Worm (Caenorhabditis elegans) whole organism, L4 larva: Measurements from ENCODE around the gene nex-3.

Source experiments
- D1046.2 ChIP-seq: fragments of 200-800 bp; sonication (Bioruptor generic); IDR thresholded peaks from 2 replicates; pipeline ENCODE4 v1.3.6; 2022; ENCODE audit warnings: missing genetic modification characterization, missing compliant biosample characterization
- F26F4.8 ChIP-seq: fragments of 200-800 bp; sonication (Bioruptor generic); conservative IDR thresholded peaks from 2 replicates; pipeline ENCODE4 v1.3.6; 2022; ENCODE audit warnings: missing genetic modification characterization, missing compliant biosample characterization
- F44E2.7 ChIP-seq: fragments of 200-800 bp; sonication (Bioruptor generic); IDR thresholded peaks from 2 replicates; pipeline ENCODE4 v2.1.2; 2022; ENCODE audit warnings: missing genetic modification characterization, missing compliant biosample characterization
- F49E8.2 ChIP-seq: sonication (generic microtip); optimal IDR thresholded peaks from 2 replicates; lab custom pipeline; 2016; ENCODE audit warnings: missing compliant biosample characterization, mild to moderate bottlenecking, missing genetic modification characterization, borderline replicate concordance
- Y5F2A.4 ChIP-seq: fragments of 200-800 bp; sonication (Bioruptor generic); optimal IDR thresholded peaks from 2 replicates; lab custom pipeline; 2018; ENCODE audit warnings: mild to moderate bottlenecking, missing genetic modification characterization, missing compliant biosample characterization
- aha-1 ChIP-seq: fragments of 150-350 bp; peaks from one replicate; lab custom pipeline; 2014; ENCODE audit warnings: missing biosample characterization, missing genetic modification characterization
- arid-1 ChIP-seq: fragments of 200-800 bp; sonication (Bioruptor generic); conservative IDR thresholded peaks from 2 replicates; pipeline ENCODE4 v1.3.6; 2022; ENCODE audit warnings: missing genetic modification reagents, missing genetic modification characterization, missing compliant biosample characterization
- ceh-28 ChIP-seq: fragments of 150-350 bp; optimal IDR thresholded peaks from 2 replicates; lab custom pipeline; 2014; ENCODE audit warnings: missing biosample characterization, missing genetic modification reagents, missing genetic modification characterization
- ctbp-1 ChIP-seq: fragments of 200-800 bp; sonication (Bioruptor generic); IDR thresholded peaks from 2 replicates; pipeline ENCODE4 v1.3.6; 2022; ENCODE audit warnings: missing genetic modification reagents, missing genetic modification characterization, missing compliant biosample characterization
- daf-8 ChIP-seq: fragments of 200-800 bp; sonication (Bioruptor generic); IDR thresholded peaks from 2 replicates; pipeline ENCODE4 v1.3.6; 2022; ENCODE audit warnings: missing genetic modification characterization, missing compliant biosample characterization
- dmd-6 ChIP-seq: fragments of 200-800 bp; sonication (Bioruptor generic); IDR thresholded peaks from 2 replicates; pipeline ENCODE4 v1.3.6; 2022; ENCODE audit warnings: missing genetic modification reagents, missing genetic modification characterization, missing compliant biosample characterization
- dmd-8 ChIP-seq: fragments of 200-800 bp; sonication (Bioruptor generic); IDR thresholded peaks from 2 replicates; pipeline ENCODE4 v1.3.6; 2022; ENCODE audit warnings: missing genetic modification characterization, missing compliant biosample characterization
- dpl-1 ChIP-seq: fragments of 150-350 bp; optimal IDR thresholded peaks from 2 replicates; lab custom pipeline; 2014; ENCODE audit warnings: missing biosample characterization, missing genetic modification reagents, missing genetic modification characterization
- fkh-10 ChIP-seq: fragments of 150-350 bp; optimal IDR thresholded peaks from 2 replicates; lab custom pipeline; 2014; ENCODE audit warnings: missing biosample characterization, missing genetic modification reagents, missing genetic modification characterization
- fos-1 ChIP-seq: fragments of 150-350 bp; optimal IDR thresholded peaks from 2 replicates; lab custom pipeline; 2014; ENCODE audit warnings: missing biosample characterization, missing genetic modification characterization
- hmg-1.1 ChIP-seq: fragments of 200-800 bp; sonication (Bioruptor generic); IDR thresholded peaks from 2 replicates; pipeline ENCODE4 v1.3.6; 2022; ENCODE audit warnings: missing genetic modification reagents, missing genetic modification characterization, missing compliant biosample characterization
- jun-1 ChIP-seq: fragments of 150-350 bp; optimal IDR thresholded peaks from 2 replicates; lab custom pipeline; 2014; ENCODE audit warnings: missing biosample characterization, missing genetic modification reagents, missing genetic modification characterization
- lim-7 ChIP-seq: fragments of 200-800 bp; sonication (Bioruptor generic); IDR thresholded peaks from 2 replicates; pipeline ENCODE4 v1.3.6; 2022; ENCODE audit warnings: missing genetic modification characterization, missing compliant biosample characterization
- lin-15B ChIP-seq: fragments of 150-350 bp; sonication (generic microtip); optimal IDR thresholded peaks from 3 replicates; lab custom pipeline; 2014; ENCODE audit warnings: missing biosample characterization, missing genetic modification characterization
- lin-38 ChIP-seq: fragments of 200-800 bp; sonication (Bioruptor generic); IDR thresholded peaks from 2 replicates; pipeline ENCODE4 v1.3.6; 2022; ENCODE audit warnings: missing genetic modification reagents, missing genetic modification characterization, missing compliant biosample characterization
- lin-39 ChIP-seq: fragments of 150-350 bp; optimal IDR thresholded peaks from 2 replicates; lab custom pipeline; 2014; ENCODE audit warnings: missing biosample characterization, missing genetic modification reagents, missing genetic modification characterization
- madf-5 ChIP-seq, 2 experiments: fragments of 200-800 bp; sonication (Bioruptor generic); IDR thresholded peaks; 2 replicates each; pipeline ENCODE4 v1.3.6; 2022; ENCODE audit warnings: missing compliant biosample characterization in 2 of 2, missing genetic modification characterization in 2 of 2
- nhr-41 ChIP-seq: fragments of 200-800 bp; sonication (Bioruptor generic); IDR thresholded peaks from 2 replicates; pipeline ENCODE4 v1.3.6; 2022; ENCODE audit warnings: missing genetic modification reagents, missing genetic modification characterization, missing compliant biosample characterization
- nhr-42 ChIP-seq: fragments of 200-800 bp; sonication (Bioruptor generic); IDR thresholded peaks from 2 replicates; pipeline ENCODE4 v1.3.6; 2022; ENCODE audit warnings: missing genetic modification characterization, missing compliant biosample characterization
- nhr-6 ChIP-seq: fragments of 150-350 bp; optimal IDR thresholded peaks from 2 replicates; lab custom pipeline; 2014; ENCODE audit warnings: missing biosample characterization, missing genetic modification characterization
- nhr-76 ChIP-seq: fragments of 150-350 bp; optimal IDR thresholded peaks from 2 replicates; lab custom pipeline; 2014; ENCODE audit warnings: missing biosample characterization, missing genetic modification characterization
- saeg-2 ChIP-seq: fragments of 200-800 bp; sonication (Bioruptor generic); IDR thresholded peaks from 2 replicates; pipeline ENCODE4 v1.3.6; 2022; ENCODE audit warnings: missing genetic modification reagents, missing genetic modification characterization, missing compliant biosample characterization
- set-16 ChIP-seq: fragments of 200-800 bp; sonication (Bioruptor generic); IDR thresholded peaks from 2 replicates; pipeline ENCODE4 v1.3.6; 2022; ENCODE audit warnings: missing genetic modification reagents, missing genetic modification characterization, missing compliant biosample characterization
- tra-1 ChIP-seq: fragments of 200-800 bp; sonication (Bioruptor generic); IDR thresholded peaks from 2 replicates; pipeline ENCODE4 v1.3.6; 2022; ENCODE audit warnings: missing genetic modification reagents, missing genetic modification characterization, missing compliant biosample characterization
- unc-130 ChIP-seq: sonication (generic microtip); optimal IDR thresholded peaks from 2 replicates; lab custom pipeline; 2016; ENCODE audit warnings: missing genetic modification reagents, missing genetic modification characterization, missing compliant biosample characterization
- unc-62 ChIP-seq, 3 experiments: fragments of 150-350 bp in 1 of 3; sonication (generic microtip); optimal IDR thresholded peaks in 2 of 3; peaks in 1 of 3; 1 replicate in 1 of 3; 2 replicates in 2 of 3; lab custom pipeline; 2014 to 2017; ENCODE audit warnings: missing biosample characterization in 3 of 3, missing genetic modification characterization in 3 of 3, missing genetic modification reagents in 3 of 3, missing genotype in 1 of 3
- ztf-11 ChIP-seq: fragments of 150-350 bp; optimal IDR thresholded peaks from 2 replicates; lab custom pipeline; 2014; ENCODE audit warnings: missing biosample characterization, missing genetic modification characterization

Gene nex-3

DNA sequence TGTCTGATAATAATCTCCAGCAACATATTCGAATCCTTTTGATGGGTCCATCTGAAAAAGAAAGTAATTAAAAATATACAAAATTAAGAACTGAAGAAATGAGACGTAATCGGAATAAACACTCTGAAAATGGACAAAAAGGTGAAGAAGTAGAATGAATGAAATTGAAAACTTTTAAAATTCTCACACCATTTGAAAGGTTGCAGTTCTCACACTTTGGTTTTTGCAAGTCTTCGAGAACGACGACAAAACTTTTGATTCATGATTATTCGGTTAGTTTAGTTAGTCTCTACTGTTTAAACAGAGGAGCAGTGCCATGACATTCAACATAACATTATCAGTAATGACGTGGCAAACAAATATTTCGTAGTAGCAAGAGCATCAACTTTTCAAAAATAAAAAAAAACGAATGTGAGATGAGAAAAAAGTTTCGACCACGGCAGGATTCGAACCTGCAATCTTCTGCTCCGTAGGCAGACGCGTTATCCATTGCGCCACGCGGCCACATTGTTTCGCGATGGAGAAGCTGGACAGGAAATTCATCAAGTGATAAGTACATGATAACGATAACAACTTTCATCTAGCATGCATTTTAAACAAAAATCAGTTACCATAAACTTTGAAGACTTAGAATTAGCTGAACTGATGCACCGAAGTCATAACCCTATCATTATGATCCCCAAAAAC lies 8.2 kb downstream of the nex-3 start, which contains the start of gene ceh-43 (continued):
- TF ChIP-seq lim-7 (GFP tag; lab: Robert Waterston, UW): peak; percentile 69
- no peak for TF ChIP-seq ceh-28
- no peak for TF ChIP-seq F49E8.2 (tag; lab: Kevin White, UChicago)
- TF ChIP-seq dmd-8 (GFP tag; lab: Robert Waterston, UW): peak; percentile 85
- no peak for TF ChIP-seq set-16 (GFP tag; lab: Robert Waterston, UW)
- TF ChIP-seq saeg-2 (GFP tag; lab: Robert Waterston, UW): no peak
- TF ChIP-seq ctbp-1: peak; percentile 43; the same call in 1 of the 2 replicates
- no peak for TF ChIP-seq daf-8 (GFP tag; lab: Robert Waterston, UW)
- TF ChIP-seq ztf-11 (tag; lab: Kevin White, UChicago): no peak
- 0 out of 2 replicates have a peak, but pooled peaks have one; percentile 45 for TF ChIP-seq F44E2.7 (GFP tag; lab: Robert Waterston, UW)
- no peak for TF ChIP-seq nhr-6 (tag; lab: Kevin White, UChicago)
- peak; percentile 59; the same call in 1 of the 2 replicates for TF ChIP-seq F26F4.8 (GFP tag; lab: Robert Waterston, UW)
- TF ChIP-seq nhr-41 (GFP tag; lab: Robert Waterston, UW): 0 out of 2 replicates have a peak, but pooled peaks have one; percentile 15
- TF ChIP-seq aha-1 (tag; lab: Kevin White, UChicago): no peak
- TF ChIP-seq dmd-6 (GFP tag; lab: Robert Waterston, UW): peak; percentile 44; the same call in 1 of the 2 replicates
- TF ChIP-seq arid-1 (GFP tag; lab: Robert Waterston, UW): 0 out of 2 replicates have a peak, but pooled peaks have one; percentile 60
- 0 out of 4 replicates have a peak, but pooled peaks of 1 of the 2 experiments have one; percentile 38 for TF ChIP-seq madf-5 (GFP tag; IDR thresholded peaks at IDR 0.05; lab: Robert Waterston, UW)
- TF ChIP-seq dpl-1 (GFP tag; lab: Kevin White, UChicago): no peak
- TF ChIP-seq lin-15B (tag; lab: Kevin White, UChicago): no peak
- no peak for TF ChIP-seq lin-39 (tag; lab: Kevin White, UChicago)
- TF ChIP-seq lin-38 (GFP tag; lab: Robert Waterston, UW): peak; percentile 64
- no peak for TF ChIP-seq nhr-76 (tag; lab: Kevin White, UChicago)
- TF ChIP-seq fkh-10: no peak
- TF ChIP-seq tra-1 (GFP tag; lab: Robert Waterston, UW): no peak
- 0 out of 2 replicates have a peak, but pooled peaks have one; percentile 28 for TF ChIP-seq nhr-42 (GFP tag; lab: Robert Waterston, UW)
- no peak for TF ChIP-seq unc-130 (GFP tag; lab: Kevin White, UChicago)
- peak; percentile 23 for TF ChIP-seq Y5F2A.4 (GFP tag; lab: Kevin White, UChicago)

DNA sequence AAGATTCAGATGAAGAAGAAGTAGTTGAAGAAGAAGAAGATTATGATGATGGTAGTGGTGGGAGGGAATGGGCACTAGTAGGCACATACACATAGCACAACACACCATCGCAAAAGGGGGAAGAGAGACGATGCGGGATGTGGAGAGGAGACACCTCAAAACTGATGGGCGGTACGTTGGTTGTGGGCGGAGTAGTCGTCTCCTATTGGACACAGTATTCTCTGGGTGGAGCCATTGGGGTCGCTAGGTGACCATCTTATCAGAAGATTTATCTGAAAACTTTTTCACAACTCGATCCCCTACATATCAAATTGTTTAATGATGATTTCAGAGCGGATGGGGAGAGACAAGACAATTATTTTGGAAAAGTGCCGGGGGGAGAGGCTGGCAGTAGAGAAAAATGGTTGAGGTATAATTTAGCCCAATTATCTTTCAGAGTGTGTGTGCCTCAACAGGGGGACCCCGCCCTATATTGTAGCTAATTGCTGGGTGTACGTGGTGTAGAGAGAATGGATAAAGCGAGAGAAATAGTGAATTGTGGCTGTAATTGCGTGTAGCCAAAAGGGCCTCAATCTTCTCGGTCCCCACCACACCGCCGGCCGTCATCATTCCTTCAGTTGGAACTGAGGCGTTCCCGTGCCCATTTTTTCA lies 9.0 kb downstream of the nex-3 start:
- TF ChIP-seq lin-15B (tag; lab: Kevin White, UChicago) (no peak), D1046.2 (0 out of 2 replicates have a peak, but pooled peaks have one; percentile 18)

DNA sequence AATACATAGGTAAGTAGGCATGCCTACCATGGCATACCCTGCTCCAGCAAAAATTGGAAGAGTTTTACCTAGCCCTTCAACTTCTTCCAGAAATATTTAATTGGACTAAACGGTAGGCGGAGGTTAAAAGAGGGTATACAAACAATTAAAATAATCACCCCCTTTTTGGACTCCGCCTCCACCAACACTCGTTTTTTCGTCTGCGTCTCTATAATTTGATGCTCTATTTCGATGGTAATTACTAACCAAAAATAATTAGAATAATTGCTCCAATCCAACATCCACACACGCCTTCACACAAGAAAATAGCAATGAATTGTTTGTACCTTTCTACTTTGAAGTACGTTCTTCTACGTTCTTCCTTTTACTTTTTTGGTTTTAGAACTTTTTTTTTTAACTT lies 10.9 kb downstream of the nex-3 start:
- no peak for TF ChIP-seq fos-1
- peak; percentile 61 for TF ChIP-seq aha-1 (tag; lab: Kevin White, UChicago)

DNA sequence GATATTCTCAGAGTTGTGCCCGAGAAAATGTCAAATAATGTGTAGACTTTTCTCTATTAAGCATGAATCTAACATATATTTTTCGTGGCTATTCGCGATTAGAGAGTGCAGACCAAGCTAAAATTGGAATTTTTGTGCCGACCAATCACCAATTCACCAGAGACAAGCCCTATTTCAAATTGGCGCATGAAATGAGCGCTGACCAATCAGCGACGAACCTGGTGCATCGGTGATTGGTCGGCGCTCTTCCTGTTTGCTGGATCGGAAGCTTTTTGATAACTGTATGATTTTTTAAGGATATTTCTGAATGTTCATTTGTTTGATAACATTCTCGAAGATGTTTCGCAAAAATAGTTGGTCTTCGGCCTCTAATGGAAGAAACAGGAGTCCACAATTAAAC lies 11.4 kb downstream of the nex-3 start:
- no peak for TF ChIP-seq hmg-1.1 (GFP tag; lab: Robert Waterston, UW)
- TF ChIP-seq madf-5 (GFP tag; IDR thresholded peaks at IDR 0.05; lab: Robert Waterston, UW): 0 out of 4 replicates have a peak, but pooled peaks of 1 of the 2 experiments have one; percentile 47
- TF ChIP-seq, all 104 proteins: peak for 1

DNA sequence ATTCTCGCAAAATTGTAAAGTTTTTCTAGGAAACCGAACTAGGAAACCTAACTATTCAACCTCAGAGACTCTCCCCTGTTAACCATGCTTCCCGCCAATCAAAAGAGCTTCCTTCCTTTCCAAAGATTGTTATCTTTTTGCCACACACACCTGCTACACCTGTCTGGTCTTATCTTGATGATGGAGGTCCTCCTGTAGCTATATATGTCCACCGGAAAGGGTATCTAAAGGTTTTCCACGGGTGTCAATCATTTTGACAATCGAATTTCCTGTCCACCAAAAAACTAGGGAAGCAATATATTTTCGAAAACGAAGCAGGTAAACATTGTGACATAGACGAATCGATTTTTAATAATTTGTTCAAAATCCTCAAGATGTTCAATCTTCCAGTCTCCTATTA lies 11.9 kb downstream of the nex-3 start:
- TF ChIP-seq unc-62 (GFP tag; optimal IDR thresholded peaks at IDR 0.05 in 1 of 2; lab: Kevin White, UChicago): peak in 1 of 2 experiments; percentile 42
- no peak for TF ChIP-seq unc-62 (tag; optimal IDR thresholded peaks at IDR 0.05; lab: Kevin White, UChicago)
- no peak for TF ChIP-seq jun-1 (tag; lab: Kevin White, UChicago)
